Fruit fly (Drosophila melanogaster) whole organism, embryonic: Measurements from ENCODE around the gene Nplp3.

Experiments used
- Bdp1 ChIP-seq: fragments of 200-800 bp; sonication (Bioruptor generic); optimal IDR thresholded peaks from 3 replicates; lab custom pipeline; 2016; ENCODE audit warnings: missing biosample characterization, missing genetic modification characterization
- C15 ChIP-seq: fragments of 200-800 bp; sonication (Bioruptor generic); IDR thresholded peaks from 3 replicates; pipeline ENCODE4 v1.3.6; 2022; ENCODE audit warnings: missing biosample characterization, missing genetic modification characterization
- CG12769 ChIP-seq: fragments of 200-800 bp; sonication (Bioruptor generic); optimal IDR thresholded peaks from 2 replicates; lab custom pipeline; 2019; ENCODE audit warnings: missing biosample characterization, mild to moderate bottlenecking, missing genetic modification characterization, moderate library complexity
- CG15269 ChIP-seq: fragments of 200-800 bp; sonication (Bioruptor generic); optimal IDR thresholded peaks from 2 replicates; lab custom pipeline; 2018; ENCODE audit warnings: missing biosample characterization, mild to moderate bottlenecking, missing genetic modification characterization, moderate library complexity
- CG15479 ChIP-seq: fragments of 200-800 bp; sonication (Bioruptor generic); optimal IDR thresholded peaks from 3 replicates; lab custom pipeline; 2019; ENCODE audit warnings: missing biosample characterization, mild to moderate bottlenecking, missing genetic modification characterization, moderate library complexity
- CG18262 ChIP-seq: fragments of 200-800 bp; optimal IDR thresholded peaks from 3 replicates; lab custom pipeline; 2019; ENCODE audit warnings: missing biosample characterization, mild to moderate bottlenecking, missing genetic modification characterization, moderate library complexity
- CG3281 ChIP-seq: fragments of 200-800 bp; sonication (Bioruptor generic); optimal IDR thresholded peaks from 3 replicates; lab custom pipeline; 2017; ENCODE audit warnings: missing biosample characterization, mild to moderate bottlenecking, missing genetic modification characterization
- CG34376 ChIP-seq: fragments of 200-800 bp; sonication (Bioruptor generic); optimal IDR thresholded peaks from 2 replicates; lab custom pipeline; 2018; ENCODE audit warnings: missing biosample characterization, mild to moderate bottlenecking, missing genetic modification characterization
- CG3847 ChIP-seq: fragments of 200-800 bp; sonication (Bioruptor generic); IDR thresholded peaks from 2 replicates; pipeline ENCODE4 v1.3.6; 2022; ENCODE audit warnings: missing biosample characterization, missing genetic modification characterization
- CG3995 ChIP-seq: fragments of 200-800 bp; sonication (Bioruptor generic); optimal IDR thresholded peaks from 3 replicates; lab custom pipeline; 2016; ENCODE audit warnings: missing biosample characterization, missing genetic modification characterization
- CG4282 ChIP-seq: fragments of 200-800 bp; sonication (Bioruptor generic); optimal IDR thresholded peaks from 2 replicates; lab custom pipeline; 2016; ENCODE audit warnings: missing biosample characterization, missing genetic modification characterization
- CG7928 ChIP-seq: fragments of 200-800 bp; sonication (Bioruptor generic); optimal IDR thresholded peaks from 2 replicates; lab custom pipeline; 2017; ENCODE audit warnings: missing biosample characterization, mild to moderate bottlenecking, missing genetic modification characterization
- CG8290 ChIP-seq, 3 experiments: fragments of 200-800 bp; sonication (Bioruptor generic); optimal IDR thresholded peaks; 2 replicates each; lab custom pipeline; 2016 to 2019; ENCODE audit warnings: missing biosample characterization in 3 of 3, missing genetic modification characterization in 3 of 3, mild to moderate bottlenecking in 2 of 3, moderate library complexity in 1 of 3
- CG8478 ChIP-seq: fragments of >200 bp; optimal IDR thresholded peaks from 2 replicates; lab custom pipeline; 2018
- CG8765 ChIP-seq: fragments of 200-800 bp; sonication (Bioruptor generic); IDR thresholded peaks from 2 replicates; pipeline ENCODE4 v1.3.6; 2022; ENCODE audit warnings: missing biosample characterization, missing genetic modification characterization
- CG8924 ChIP-seq: fragments of 200-800 bp; optimal IDR thresholded peaks from 3 replicates; lab custom pipeline; 2019; ENCODE audit warnings: missing biosample characterization, mild to moderate bottlenecking, missing genetic modification characterization, moderate library complexity
- CG8944 ChIP-seq: fragments of 200-800 bp; sonication (Bioruptor generic); optimal IDR thresholded peaks from 3 replicates; lab custom pipeline; 2016; ENCODE audit warnings: missing biosample characterization, missing genetic modification characterization
- CG9797 ChIP-seq: fragments of 200-800 bp; sonication (Bioruptor generic); optimal IDR thresholded peaks from 3 replicates; lab custom pipeline; 2018; ENCODE audit warnings: missing biosample characterization, mild to moderate bottlenecking, missing genetic modification characterization
- CG9932 ChIP-seq: fragments of 200-800 bp; sonication (Bioruptor generic); IDR thresholded peaks from 2 replicates; pipeline ENCODE4 v1.3.6; 2022; ENCODE audit warnings: missing biosample characterization, missing genetic modification characterization
- D19A ChIP-seq: fragments of 200-800 bp; optimal IDR thresholded peaks from 3 replicates; lab custom pipeline; 2019; ENCODE audit warnings: missing biosample characterization, mild to moderate bottlenecking, missing genetic modification characterization, moderate library complexity
- Dbx ChIP-seq: fragments of 200-800 bp; sonication (Bioruptor generic); IDR thresholded peaks from 3 replicates; pipeline ENCODE4 v1.3.6; 2022; ENCODE audit warnings: missing biosample characterization, missing genetic modification characterization
- Doc2 ChIP-seq: fragments of 200-800 bp; sonication (Bioruptor generic); IDR thresholded peaks from 2 replicates; pipeline ENCODE4 v1.3.6; 2022; ENCODE audit warnings: missing biosample characterization, missing genetic modification characterization
- Drgx ChIP-seq: fragments of 200-800 bp; sonication (Bioruptor generic); IDR thresholded peaks from 2 replicates; pipeline ENCODE4 v1.3.6; 2022; ENCODE audit warnings: missing biosample characterization, missing genetic modification characterization
- HmgD ChIP-seq: fragments of 200-800 bp; sonication (Bioruptor generic); optimal IDR thresholded peaks from 3 replicates; lab custom pipeline; 2016; ENCODE audit warnings: missing biosample characterization, missing genetic modification characterization
- Kr ChIP-seq: fragments of 200-800 bp; sonication (Bioruptor generic); optimal IDR thresholded peaks from 2 replicates; lab custom pipeline; 2017; ENCODE audit warnings: missing biosample characterization, mild to moderate bottlenecking, missing genetic modification characterization
- Mad ChIP-seq: fragments of 200-800 bp; sonication (Bioruptor generic); optimal IDR thresholded peaks from 2 replicates; lab custom pipeline; 2016; ENCODE audit warnings: missing biosample characterization, missing genetic modification characterization
- Med ChIP-seq: fragments of 200-800 bp; sonication (Bioruptor generic); peaks from one replicate; lab custom pipeline; 2016; ENCODE audit warnings: missing biosample characterization, missing genetic modification characterization, mild to moderate bottlenecking, inconsistent platforms, moderate library complexity
- Pdp1 ChIP-seq, 2 experiments: fragments of 200-800 bp; sonication (Bioruptor generic); optimal IDR thresholded peaks; 3 replicates each; lab custom pipeline; 2016; ENCODE audit warnings: missing biosample characterization in 2 of 2, missing genetic modification characterization in 2 of 2, mild to moderate bottlenecking in 1 of 2, moderate library complexity in 1 of 2
- Ravus ChIP-seq: fragments of 200-800 bp; sonication (Bioruptor generic); IDR thresholded peaks from 2 replicates; pipeline ENCODE4 v1.3.6; 2022; ENCODE audit warnings: missing biosample characterization, missing genetic modification characterization
- Rfx ChIP-seq: fragments of 200-800 bp; sonication (Bioruptor generic); IDR thresholded peaks from 2 replicates; pipeline ENCODE4 v1.3.6; 2022; ENCODE audit warnings: missing biosample characterization, missing genetic modification characterization
- Sry-β ChIP-seq: fragments of 200-800 bp; sonication (Bioruptor generic); optimal IDR thresholded peaks from 2 replicates; lab custom pipeline; 2018; ENCODE audit warnings: missing biosample characterization, mild to moderate bottlenecking, missing genetic modification characterization, moderate library complexity
- amos ChIP-seq: fragments of 200-800 bp; sonication (Bioruptor generic); IDR thresholded peaks from 2 replicates; pipeline ENCODE4 v1.3.6; 2022; ENCODE audit warnings: missing biosample characterization, missing genetic modification characterization; ENCODE audit not compliant: partially characterized antibody
- bsh ChIP-seq, 2 experiments: fragments of 200-800 bp; sonication (Bioruptor generic); optimal IDR thresholded peaks; 2 replicates each; lab custom pipeline; 2017 to 2018; ENCODE audit warnings: mild to moderate bottlenecking in 2 of 2, missing biosample characterization in 2 of 2, missing genetic modification characterization in 2 of 2, moderate library complexity in 1 of 2
- emc ChIP-seq: fragments of 200-800 bp; sonication (Bioruptor generic); optimal IDR thresholded peaks from 2 replicates; lab custom pipeline; 2016; ENCODE audit warnings: missing biosample characterization, missing genetic modification characterization
- gcm ChIP-seq: fragments of 200-800 bp; sonication (Bioruptor generic); optimal IDR thresholded peaks from 2 replicates; lab custom pipeline; 2019; ENCODE audit warnings: missing biosample characterization, mild to moderate bottlenecking, missing genetic modification characterization, moderate library complexity
- gcm2 ChIP-seq: fragments of 200-800 bp; sonication (Bioruptor generic); optimal IDR thresholded peaks from 2 replicates; lab custom pipeline; 2016; ENCODE audit warnings: missing biosample characterization, missing genetic modification characterization
- hb ChIP-seq: fragments of 200-800 bp; sonication (Bioruptor generic); IDR thresholded peaks from 3 replicates; pipeline ENCODE4 v1.3.6; 2022; ENCODE audit warnings: missing biosample characterization, missing genetic modification characterization; ENCODE audit not compliant: partially characterized antibody
- jumu ChIP-seq: fragments of 200-800 bp; sonication (Bioruptor generic); optimal IDR thresholded peaks from 3 replicates; lab custom pipeline; 2016; ENCODE audit warnings: missing biosample characterization, missing genetic modification characterization
- kah ChIP-seq: fragments of 200-800 bp; sonication (Bioruptor generic); optimal IDR thresholded peaks from 2 replicates; lab custom pipeline; 2018; ENCODE audit warnings: missing biosample characterization, mild to moderate bottlenecking, missing genetic modification characterization
- kay ChIP-seq: fragments of 200-800 bp; sonication (Bioruptor generic); optimal IDR thresholded peaks from 2 replicates; lab custom pipeline; 2016; ENCODE audit warnings: missing biosample characterization, missing genetic modification characterization
- lab ChIP-seq: fragments of 200-800 bp; sonication (Bioruptor generic); optimal IDR thresholded peaks from 3 replicates; lab custom pipeline; 2017; ENCODE audit warnings: missing biosample characterization, missing genetic modification characterization, mild to moderate bottlenecking, moderate library complexity, missing genetic modification reagents
- nom ChIP-seq: fragments of 200-800 bp; sonication (Bioruptor generic); optimal IDR thresholded peaks from 2 replicates; lab custom pipeline; 2017; ENCODE audit warnings: missing biosample characterization, missing genetic modification characterization, mild to moderate bottlenecking, moderate library complexity, missing genetic modification reagents
- oc ChIP-seq: fragments of 200-800 bp; sonication (Bioruptor generic); optimal IDR thresholded peaks from 2 replicates; lab custom pipeline; 2018; ENCODE audit warnings: missing biosample characterization, mild to moderate bottlenecking, missing genetic modification characterization, moderate library complexity
- schlank ChIP-seq: fragments of 200-800 bp; sonication (Bioruptor generic); optimal IDR thresholded peaks from 2 replicates; lab custom pipeline; 2018; ENCODE audit warnings: missing biosample characterization, mild to moderate bottlenecking, missing genetic modification characterization
- sens ChIP-seq: fragments of 200-800 bp; sonication (Bioruptor generic); peaks from one replicate; lab custom pipeline; 2016; ENCODE audit warnings: missing biosample characterization, missing genetic modification characterization
- shn ChIP-seq: fragments of 200-800 bp; sonication (Bioruptor generic); optimal IDR thresholded peaks from 3 replicates; lab custom pipeline; 2016; ENCODE audit warnings: missing biosample characterization, missing genetic modification characterization
- tin ChIP-seq: fragments of 200-800 bp; sonication (Bioruptor generic); optimal IDR thresholded peaks from 3 replicates; lab custom pipeline; 2016; ENCODE audit warnings: missing biosample characterization, missing genetic modification characterization
- ttk ChIP-seq: fragments of 200-800 bp; sonication (Bioruptor generic); IDR thresholded peaks from 2 replicates; pipeline ENCODE4 v2.1.2; 2022; ENCODE audit warnings: missing biosample characterization, missing genetic modification characterization
- z ChIP-seq: fragments of 200-800 bp; sonication (Bioruptor generic); IDR thresholded peaks from 3 replicates; pipeline ENCODE4 v1.3.6; 2022; ENCODE audit warnings: missing biosample characterization, missing genetic modification characterization

Nplp3 gene

dm6 chr3L:16359795-16360194 is 42.0 kb downstream of the Nplp3 start:
- TF ChIP-seq CG12769 (tag; lab: Kevin White, UChicago), result peak; percentile 18
- no peak for TF ChIP-seq ttk
- TF ChIP-seq z (GFP tag; lab: Robert Waterston, UW), result peak; percentile 88; the same call in 2 of the 3 replicates
- TF ChIP-seq sens (GFP tag; lab: Kevin White, UChicago), result peak; percentile 56
- no peak for TF ChIP-seq D19A (tag; lab: Kevin White, UChicago)
- peak; percentile 26; the same call in 1 of the 2 replicates for TF ChIP-seq Rfx (GFP tag; lab: Robert Waterston, UW)
- no peak for TF ChIP-seq CG8765 (GFP tag; lab: Robert Waterston, UW)
- TF ChIP-seq Med, result peak; percentile 53
- TF ChIP-seq amos (GFP tag; lab: Robert Waterston, UW), result peak; percentile 31; the same call in 1 of the 2 replicates
- TF ChIP-seq CG3281, result peak; percentile 2
- TF ChIP-seq lab (GFP tag; lab: Kevin White, UChicago), result peak; percentile 29
- TF ChIP-seq Kr (GFP tag; lab: Kevin White, UChicago), result no peak
- no peak for TF ChIP-seq gcm (GFP tag; lab: Kevin White, UChicago)
- TF ChIP-seq jumu, result no peak
- no peak for TF ChIP-seq CG8290 (GFP tag; optimal IDR thresholded peaks at IDR 0.05; lab: Kevin White, UChicago)
- TF ChIP-seq CG8290 (tag; optimal IDR thresholded peaks at IDR 0.05; lab: Kevin White, UChicago), result peak in 1 of 2 experiments; percentile 7

- TF ChIP-seq C15 (no peak), Med (peak; percentile 57), Dbx (0 out of 3 replicates have a peak, but pooled peaks have one; percentile 12), HmgD (GFP tag; lab: Kevin White, UChicago) (no peak), CG15479 (no peak), emc (GFP tag; lab: Kevin White, UChicago) (no peak), Ravus (GFP tag; lab: Robert Waterston, UW) (no peak), CG34376 (no peak), CG9797 (GFP tag; lab: Kevin White, UChicago) (no peak), Bdp1 (GFP tag; lab: Kevin White, UChicago) (no peak), hb (GFP tag; lab: Robert Waterston, UW) (0 out of 3 replicates have a peak, but pooled peaks have one; percentile 28), bsh (GFP tag; optimal IDR thresholded peaks at IDR 0.05; lab: Kevin White, UChicago) (peak in 1 of 2 experiments; percentile 89), CG8944 (GFP tag; lab: Kevin White, UChicago) (no peak), Doc2 (GFP tag; lab: Robert Waterston, UW) (no peak), schlank (no peak), nom (GFP tag; lab: Kevin White, UChicago) (peak; percentile 94), kah (GFP tag; lab: Kevin White, UChicago) (no peak), CG3847 (GFP tag; lab: Robert Waterston, UW) (peak; percentile 7; the same call in 1 of the 2 replicates), gcm2 (GFP tag; lab: Kevin White, UChicago) (no peak), CG9932 (0 out of 2 replicates have a peak, but pooled peaks have one; percentile 12), CG3995 (GFP tag; lab: Kevin White, UChicago) (no peak), Mad (GFP tag; lab: Kevin White, UChicago) (no peak), CG15269 (tag; lab: Kevin White, UChicago) (no peak), kay (GFP tag; lab: Kevin White, UChicago) (no peak), oc (tag; lab: Kevin White, UChicago) (no peak), tin (GFP tag; lab: Kevin White, UChicago) (no peak), Pdp1 (GFP tag; optimal IDR thresholded peaks at IDR 0.05; lab: Kevin White, UChicago) (no peak), shn (GFP tag; lab: Kevin White, UChicago) (no peak), CG4282 (GFP tag; lab: Kevin White, UChicago) (no peak), CG7928 (GFP tag; lab: Kevin White, UChicago) (no peak), CG8478 (lab: Kevin White, UChicago) (peak; percentile 45), Drgx (GFP tag; lab: Robert Waterston, UW) (peak; percentile 21; the same call in 1 of the 2 replicates), Kr (GFP tag; lab: Kevin White, UChicago) (no peak), Sry-β (GFP tag; lab: Kevin White, UChicago) (no peak), CG18262 (tag; lab: Kevin White, UChicago) (no peak), CG8924 (no peak)
These were observed 43.5 kb downstream of the Nplp3 start for dm6 chr3L:16361200-16361815.
